Worm (Caenorhabditis elegans): ENCODE data around the gene uggt-1.

uggt-1 gene

ce11 chrX:7500970-7501369 lies at the start of gene uggt-1 (continued):
- TF ChIP-seq snpc-4 (GFP tag; optimal IDR thresholded peaks at IDR 0.05) (peak; percentile 15), snpc-4 (tag; optimal IDR thresholded peaks at IDR 0.05) (peak in 1 of 4 experiments; percentile 79), madf-3 (GFP tag; IDR thresholded peaks at IDR 0.05) (0 out of 2 replicates have a peak, but pooled peaks have one; percentile 48), sptf-2 (GFP tag; optimal IDR thresholded peaks at IDR 0.05) (peak; percentile 27), Y56A3A.18 (GFP tag; IDR thresholded peaks at IDR 0.05) (0 out of 2 replicates have a peak, but pooled peaks have one; percentile 69), sea-2 (GFP tag; IDR thresholded peaks at IDR 0.05) (no peak), bed-2 (GFP tag; IDR thresholded peaks at IDR 0.05) (no peak), ets-4 (GFP tag; optimal IDR thresholded peaks at IDR 0.05) (peak; percentile 59), fkh-3 (tag; optimal IDR thresholded peaks at IDR 0.05) (no peak), atf-7 (tag; optimal IDR thresholded peaks at IDR 0.05) (peak; percentile 88), zim-3 (tag; optimal IDR thresholded peaks at IDR 0.05) (no peak), ekl-4 (GFP tag; IDR thresholded peaks at IDR 0.05) (0 out of 2 replicates have a peak, but pooled peaks have one; percentile 42), cebp-1 (GFP tag; IDR thresholded peaks at IDR 0.05) (peak; percentile 63), cebp-1 (tag; optimal IDR thresholded peaks at IDR 0.05) (peak; percentile 91), C06A6.2 (GFP tag; conservative IDR thresholded peaks at IDR 0.05) (no peak)

ce11 chrX:7550452-7550851 lies 49.7 kb upstream of the uggt-1 start:
- no peak for TF ChIP-seq nhr-90 (tag; optimal IDR thresholded peaks at IDR 0.05)
- no peak for TF ChIP-seq ztf-28 (GFP tag; IDR thresholded peaks at IDR 0.05)
- no peak for TF ChIP-seq unc-62 (GFP tag; optimal IDR thresholded peaks at IDR 0.05)
- TF ChIP-seq nhr-120 (GFP tag; IDR thresholded peaks at IDR 0.05), result no peak
- TF ChIP-seq die-1 (tag; optimal IDR thresholded peaks at IDR 0.05), result no peak
- no peak for TF ChIP-seq hrde-1 (tag; optimal IDR thresholded peaks at IDR 0.05; ENCODE audit: borderline replicate concordance)
- no peak for TF ChIP-seq Y53G8AR.9 (GFP tag; conservative IDR thresholded peaks at IDR 0.05)
- TF ChIP-seq attf-5 (GFP tag; optimal IDR thresholded peaks at IDR 0.05), result no peak
- no peak for TF ChIP-seq F55B11.4 (tag; optimal IDR thresholded peaks at IDR 0.05; ENCODE audit: borderline replicate concordance, insufficient read depth)
- no peak for TF ChIP-seq fkh-3 (tag; optimal IDR thresholded peaks at IDR 0.05)
- no peak for TF ChIP-seq atf-7 (tag; optimal IDR thresholded peaks at IDR 0.05)
- TF ChIP-seq mes-4 (tag; optimal IDR thresholded peaks at IDR 0.05), result no peak
- no peak for TF ChIP-seq Y79H2A.3 (GFP tag; conservative IDR thresholded peaks at IDR 0.05)
- no peak for TF ChIP-seq F57C9.4 (tag; optimal IDR thresholded peaks at IDR 0.05)
- no peak for TF ChIP-seq lin-35 (GFP tag; optimal IDR thresholded peaks at IDR 0.05)
- no peak for TF ChIP-seq snpc-4 (GFP tag; optimal IDR thresholded peaks at IDR 0.05)
- no peak for TF ChIP-seq snpc-4 (tag; optimal IDR thresholded peaks at IDR 0.05)
- no peak for TF ChIP-seq B0261.1 (tag; optimal IDR thresholded peaks at IDR 0.05)
- TF ChIP-seq ZK185.1 (tag; optimal IDR thresholded peaks at IDR 0.05; ENCODE audit: poor library complexity, severe bottlenecking), result no peak
- no peak for TF ChIP-seq F22D6.2 (tag; optimal IDR thresholded peaks at IDR 0.05)

DNA sequence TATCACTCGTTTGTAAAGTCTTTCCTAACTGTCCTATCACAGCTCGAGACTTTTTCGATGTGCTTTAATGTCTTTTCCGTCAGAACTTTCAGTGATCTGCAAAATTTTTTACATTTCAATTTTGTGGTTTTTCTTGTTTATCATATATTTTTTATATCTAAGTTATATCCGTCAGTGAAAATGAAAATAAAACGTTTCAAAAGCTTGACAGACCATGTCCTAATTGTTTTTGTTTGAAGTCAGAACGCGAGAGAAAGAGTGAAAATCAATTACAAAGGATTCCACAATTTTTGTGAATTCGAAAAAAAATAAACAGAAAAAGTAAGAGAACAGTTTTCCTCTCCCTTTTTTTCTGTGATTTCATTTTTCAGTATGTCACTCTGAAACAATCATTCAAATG lies 47.4 kb upstream of the uggt-1 start, which contains the start of gene F46C8.1:
F46C8.1 (plus strand) TSS at position 301 of the 400 bp plus-strand sequence.
- TF ChIP-seq ztf-18 (tag; optimal IDR thresholded peaks at IDR 0.05) (no peak), F49E8.2 (tag; optimal IDR thresholded peaks at IDR 0.05; ENCODE audit: insufficient read depth) (no peak), B0261.1 (tag; optimal IDR thresholded peaks at IDR 0.05) (no peak), ceh-91 (GFP tag; IDR thresholded peaks at IDR 0.05) (no peak), aptf-3 (GFP tag; IDR thresholded peaks at IDR 0.05) (no peak), T07F8.4 (tag; optimal IDR thresholded peaks at IDR 0.05) (no peak), F55B11.4 (tag; optimal IDR thresholded peaks at IDR 0.05; ENCODE audit: borderline replicate concordance, insufficient read depth) (no peak), lin-40 (tag; optimal IDR thresholded peaks at IDR 0.05) (no peak), unc-62 (GFP tag; optimal IDR thresholded peaks at IDR 0.05) (no peak), hlh-26 (GFP tag; conservative IDR thresholded peaks at IDR 0.05) (no peak), zfh-2 (GFP tag; conservative IDR thresholded peaks at IDR 0.05) (no peak), ztf-28 (GFP tag; IDR thresholded peaks at IDR 0.05) (no peak), ceh-79 (tag; optimal IDR thresholded peaks at IDR 0.05) (no peak), F57C9.4 (tag; optimal IDR thresholded peaks at IDR 0.05) (no peak), lin-35 (GFP tag; optimal IDR thresholded peaks at IDR 0.05) (no peak), madf-8 (GFP tag; conservative IDR thresholded peaks at IDR 0.05) (no peak), cebp-1 (GFP tag; IDR thresholded peaks at IDR 0.05) (no peak), cebp-1 (tag; optimal IDR thresholded peaks at IDR 0.05) (no peak)

All from whole organism, young adult.